Fruit fly (Drosophila melanogaster) whole organism, adult: ENCODE data around the gene Rpt6.

ENCODE experiments used
- CG14711 ChIP-seq: fragments of 200-800 bp; sonication (Bioruptor generic); optimal IDR thresholded peaks from 2 replicates; lab custom pipeline; 2018; ENCODE audit warnings: missing biosample characterization, mild to moderate bottlenecking, missing genetic modification characterization, moderate library complexity
- CG5204 ChIP-seq: fragments of 200-800 bp; sonication (Bioruptor generic); optimal IDR thresholded peaks from 2 replicates; lab custom pipeline; 2016; ENCODE audit warnings: missing biosample characterization, missing genetic modification characterization
- CG7101 ChIP-seq: fragments of 200-800 bp; sonication (Bioruptor generic); optimal IDR thresholded peaks from 2 replicates; lab custom pipeline; 2018; ENCODE audit warnings: missing biosample characterization, mild to moderate bottlenecking, missing genetic modification characterization, moderate library complexity
- Clk ChIP-seq: fragments of 200-800 bp; sonication (Bioruptor generic); optimal IDR thresholded peaks from 2 replicates; lab custom pipeline; 2017; ENCODE audit warnings: missing biosample characterization, missing genetic modification characterization
- Crg-1 ChIP-seq: fragments of 200-800 bp; sonication (Bioruptor generic); optimal IDR thresholded peaks from 2 replicates; lab custom pipeline; 2016; ENCODE audit warnings: missing biosample characterization, missing genetic modification characterization
- Mnt ChIP-seq: fragments of 200-800 bp; sonication (Bioruptor generic); optimal IDR thresholded peaks from 2 replicates; lab custom pipeline; 2016; ENCODE audit warnings: missing biosample characterization, mild to moderate bottlenecking, missing genetic modification characterization
- bab1 ChIP-seq: fragments of 200-800 bp; sonication (Bioruptor generic); optimal IDR thresholded peaks from 3 replicates; lab custom pipeline; 2019; ENCODE audit warnings: missing biosample characterization, mild to moderate bottlenecking, missing genetic modification characterization, moderate library complexity
- cnc ChIP-seq, 2 experiments: fragments of >200 bp; optimal IDR thresholded peaks; 2 replicates each; lab custom pipeline; 2017
- kay ChIP-seq: fragments of 200-800 bp; sonication (Bioruptor generic); peaks from one replicate; lab custom pipeline; 2016; ENCODE audit warnings: missing biosample characterization, missing genetic modification characterization, borderline replicate concordance
- pad ChIP-seq: fragments of 200-800 bp; sonication (Bioruptor generic); optimal IDR thresholded peaks from 3 replicates; lab custom pipeline; 2017; ENCODE audit warnings: missing biosample characterization, missing genetic modification characterization, mild to moderate bottlenecking, moderate library complexity, missing genetic modification reagents
- toe ChIP-seq: fragments of 200-800 bp; sonication (Bioruptor generic); optimal IDR thresholded peaks from 2 replicates; lab custom pipeline; 2016; ENCODE audit warnings: missing biosample characterization, missing genetic modification characterization

DNA sequence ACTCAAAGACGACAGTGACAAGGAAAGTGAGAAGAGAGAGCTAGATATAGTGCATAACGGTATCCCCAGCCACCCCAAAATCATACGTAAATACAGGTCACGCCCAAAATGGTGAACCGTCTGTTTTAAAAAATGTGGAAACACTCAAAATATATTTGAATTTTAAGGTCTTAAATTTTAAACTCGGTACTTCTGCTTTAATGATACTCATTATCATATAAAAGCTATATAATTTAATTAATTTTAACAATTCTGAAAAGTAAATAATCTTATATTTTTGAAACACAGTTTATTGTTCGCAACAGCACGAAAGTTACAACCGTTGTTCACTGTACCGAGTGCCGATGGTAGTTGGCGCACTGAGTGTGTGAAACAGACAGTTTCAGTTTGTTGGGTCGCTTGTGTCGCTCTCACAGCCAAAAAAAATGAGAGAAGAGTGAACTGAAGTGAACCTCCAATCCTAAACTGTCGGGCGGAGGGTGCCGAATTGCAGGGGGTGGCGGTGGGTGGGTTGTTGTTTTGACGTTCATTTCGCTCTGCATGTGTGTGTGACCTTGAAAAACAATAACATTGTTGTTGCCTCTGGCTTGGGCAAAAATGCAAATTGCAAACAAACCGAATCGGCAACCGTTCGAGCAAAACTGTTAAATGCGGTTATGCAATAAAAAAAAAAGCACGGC, 50.6 kb downstream of the Rpt6 start:
- TF ChIP-seq CG14711 (tag; lab: Kevin White, UChicago) (peak; percentile 91), kay (GFP tag; lab: Kevin White, UChicago) (no peak), toe (GFP tag; lab: Kevin White, UChicago) (peak; percentile 74), Mnt (GFP tag; lab: Kevin White, UChicago) (peak; percentile 86), cnc (optimal IDR thresholded peaks at IDR 0.05; lab: Kevin White, UChicago) (no peak), bab1 (GFP tag; lab: Kevin White, UChicago) (peak; percentile 90), Clk (GFP tag; lab: Kevin White, UChicago) (peak; percentile 89), CG7101 (peak; percentile 97), Crg-1 (peak; percentile 81), pad (GFP tag; lab: Kevin White, UChicago) (peak; percentile 93), CG5204 (GFP tag; lab: Kevin White, UChicago) (peak; percentile 56)
